Worm (Caenorhabditis elegans) whole organism, early embryonic: Measurements from ENCODE around the gene str-264.

Experiments used
- B0310.2 ChIP-seq: sonication (generic microtip); optimal IDR thresholded peaks from 2 replicates; lab custom pipeline; 2016; ENCODE audit warnings: mild to moderate bottlenecking, missing genetic modification characterization, missing compliant biosample characterization
- F13C5.2 ChIP-seq: sonication (generic microtip); optimal IDR thresholded peaks from 2 replicates; lab custom pipeline; 2017; ENCODE audit warnings: mild to moderate bottlenecking, missing genetic modification characterization, inconsistent platforms, missing compliant biosample characterization
- aly-1 ChIP-seq: sonication (generic microtip); optimal IDR thresholded peaks from 2 replicates; lab custom pipeline; 2016; ENCODE audit warnings: missing genetic modification characterization, missing compliant biosample characterization
- ama-1 ChIP-seq: fragments of 150-350 bp; optimal IDR thresholded peaks from 2 replicates; lab custom pipeline; 2014
- ceh-13 ChIP-seq: fragments of 200-800 bp; sonication (Bioruptor generic); optimal IDR thresholded peaks from 2 replicates; lab custom pipeline; 2018; ENCODE audit warnings: mild to moderate bottlenecking, missing genetic modification characterization, missing compliant biosample characterization
- ceh-36 ChIP-seq: sonication (generic microtip); optimal IDR thresholded peaks from 2 replicates; lab custom pipeline; 2016; ENCODE audit warnings: missing genetic modification characterization, inconsistent platforms, missing compliant biosample characterization
- ets-7 ChIP-seq: sonication (generic microtip); optimal IDR thresholded peaks from 2 replicates; lab custom pipeline; 2016; ENCODE audit warnings: missing genotype, missing genetic modification characterization, missing compliant biosample characterization
- flt-1 ChIP-seq: fragments of 200-800 bp; sonication (Bioruptor generic); IDR thresholded peaks from 2 replicates; pipeline ENCODE4 v1.3.6; 2022; ENCODE audit warnings: missing genetic modification characterization, missing compliant biosample characterization
- hmbx-1 ChIP-seq: sonication (generic microtip); optimal IDR thresholded peaks from 2 replicates; lab custom pipeline; 2016; ENCODE audit warnings: mild to moderate bottlenecking, missing genetic modification characterization, missing compliant biosample characterization
- hmg-4 ChIP-seq: fragments of 200-800 bp; sonication (Bioruptor generic); optimal IDR thresholded peaks from 2 replicates; lab custom pipeline; 2018; ENCODE audit warnings: mild to moderate bottlenecking, missing genetic modification characterization, missing compliant biosample characterization
- hnd-1 ChIP-seq: sonication (generic microtip); optimal IDR thresholded peaks from 2 replicates; lab custom pipeline; 2016; ENCODE audit warnings: missing genetic modification characterization, missing compliant biosample characterization
- pes-1 ChIP-seq: fragments of 200-800 bp; sonication (Bioruptor generic); IDR thresholded peaks from 2 replicates; pipeline ENCODE4 v1.3.6; 2022; ENCODE audit warnings: missing genetic modification reagents, missing genetic modification characterization, missing compliant biosample characterization
- scrt-1 ChIP-seq: fragments of 200-800 bp; sonication (Bioruptor generic); IDR thresholded peaks from 2 replicates; pipeline ENCODE4 v1.3.6; 2022; ENCODE audit warnings: missing genetic modification characterization, missing compliant biosample characterization
- sea-1 ChIP-seq: fragments of 200-800 bp; sonication (Bioruptor generic); conservative IDR thresholded peaks from 2 replicates; pipeline ENCODE4 v1.3.6; 2022; ENCODE audit warnings: missing genetic modification characterization, missing compliant biosample characterization
- tbx-11 ChIP-seq: fragments of 200-800 bp; sonication (Bioruptor generic); IDR thresholded peaks from 2 replicates; pipeline ENCODE4 v1.3.6; 2022; ENCODE audit warnings: missing genetic modification characterization, missing compliant biosample characterization
- tbx-37 ChIP-seq: fragments of 200-800 bp; sonication (Bioruptor generic); conservative IDR thresholded peaks from 2 replicates; pipeline ENCODE4 v1.3.6; 2022; ENCODE audit warnings: missing genetic modification reagents, missing genetic modification characterization, missing compliant biosample characterization
- tra-4 ChIP-seq: sonication (generic microtip); optimal IDR thresholded peaks from 2 replicates; lab custom pipeline; 2017; ENCODE audit warnings: missing genetic modification characterization, missing compliant biosample characterization

The str-264 gene

DNA sequence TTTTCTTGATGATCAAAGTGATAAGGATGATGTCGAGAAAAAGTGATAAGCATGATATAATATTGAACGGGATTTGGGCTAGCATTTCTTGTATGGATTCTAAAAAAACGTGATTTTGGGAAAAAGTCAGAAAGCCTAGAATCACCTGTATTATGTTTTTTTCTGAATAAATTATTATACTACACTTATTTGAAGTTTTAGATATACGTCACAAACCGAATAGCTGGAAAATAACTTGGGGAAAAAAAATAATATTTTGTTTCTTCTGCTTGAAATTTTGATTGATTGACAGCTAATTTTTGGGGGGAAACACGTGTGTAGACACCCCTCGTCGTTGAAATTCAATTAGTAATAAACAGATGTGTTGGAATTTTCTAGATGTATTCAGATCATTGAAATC is at the start of gene str-264:
str-264 (minus strand) TSS at position 101 of the 400 bp plus-strand sequence.
- no peak for TF ChIP-seq flt-1 (GFP tag; lab: Robert Waterston, UW)
- no peak for TF ChIP-seq tra-4
- TF ChIP-seq F13C5.2 (tag; lab: Kevin White, UChicago), result no peak
- TF ChIP-seq scrt-1 (GFP tag; lab: Robert Waterston, UW), result no peak

DNA sequence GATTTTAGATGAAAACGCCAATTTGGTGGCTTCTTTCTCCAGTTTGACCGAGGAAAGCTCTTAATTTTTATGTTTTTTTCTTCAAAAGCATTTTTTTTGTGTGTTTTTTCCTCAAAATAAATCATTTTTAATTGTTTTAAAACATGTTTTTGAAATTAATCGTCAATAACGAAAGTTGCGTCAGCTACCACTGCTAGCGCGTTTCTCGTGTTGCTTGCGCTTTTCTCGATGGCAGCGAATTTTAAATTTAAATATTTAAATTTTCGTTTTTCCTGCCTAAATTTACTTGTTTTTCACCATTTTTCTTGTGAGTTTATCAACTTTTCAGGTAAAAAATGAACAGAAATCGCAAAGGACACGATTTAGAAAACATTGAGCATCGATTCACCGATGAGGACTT is 45.5 kb upstream of the str-264 start, which contains the start of gene prde-1:
prde-1 (plus strand) TSS at position 322 of the 400 bp plus-strand sequence.
- TF ChIP-seq sea-1 (no peak), F13C5.2 (tag; lab: Kevin White, UChicago) (no peak), hmg-4 (GFP tag; lab: Kevin White, UChicago) (no peak), tbx-37 (GFP tag; lab: Robert Waterston, UW) (no peak), tbx-11 (no peak), hmbx-1 (tag; lab: Kevin White, UChicago) (no peak), ceh-13 (GFP tag; lab: Kevin White, UChicago) (no peak), B0310.2 (tag; lab: Kevin White, UChicago) (no peak), hnd-1 (no peak), ceh-36 (no peak)

DNA sequence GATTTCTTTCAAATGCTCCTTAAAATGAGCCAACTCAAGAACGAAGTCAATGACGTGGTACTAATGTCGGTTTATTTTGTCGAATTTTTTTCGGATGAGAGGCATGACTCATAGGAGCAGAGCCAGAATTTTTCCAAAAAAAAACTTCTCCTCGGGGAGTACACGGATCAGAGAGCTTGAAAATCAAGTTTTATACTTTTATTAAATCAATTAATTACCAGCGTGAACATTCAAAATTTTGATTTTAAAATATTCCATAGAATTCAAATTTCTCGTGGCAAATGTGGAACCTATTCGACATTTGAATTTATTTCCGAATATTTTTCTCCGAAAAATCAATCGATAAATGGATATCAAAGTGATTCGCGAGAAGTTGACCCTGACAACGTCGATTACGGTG is 43.9 kb upstream of the str-264 start, which contains the start of gene F21A3.4:
F21A3.4 (plus strand) TSS at position 301 of the 400 bp plus-strand sequence.
- TF ChIP-seq ceh-13 (GFP tag; lab: Kevin White, UChicago), result no peak
- TF ChIP-seq ets-7 (tag; lab: Kevin White, UChicago), result no peak
- no peak for TF ChIP-seq aly-1
- no peak for TF ChIP-seq tra-4
- TF ChIP-seq tbx-37 (GFP tag; lab: Robert Waterston, UW), result no peak
- no peak for TF ChIP-seq ceh-36
- TF ChIP-seq tbx-11, result no peak
- no peak for TF ChIP-seq pes-1 (GFP tag; lab: Robert Waterston, UW)

ce11 chrV:15533864-15534263 is 41.4 kb upstream of the str-264 start, which contains the start of gene F21A3.2:
TSS of gene F21A3.2 (minus strand) at chrV:15533964.
- TF ChIP-seq ama-1 (no peak), B0310.2 (tag; lab: Kevin White, UChicago) (no peak), pes-1 (GFP tag; lab: Robert Waterston, UW) (no peak), ets-7 (tag; lab: Kevin White, UChicago) (no peak), flt-1 (GFP tag; lab: Robert Waterston, UW) (no peak), F13C5.2 (tag; lab: Kevin White, UChicago) (no peak), tbx-37 (GFP tag; lab: Robert Waterston, UW) (no peak), sea-1 (no peak), ceh-13 (GFP tag; lab: Kevin White, UChicago) (no peak), ceh-36 (no peak), hmbx-1 (tag; lab: Kevin White, UChicago) (no peak), aly-1 (no peak), scrt-1 (GFP tag; lab: Robert Waterston, UW) (no peak), hmg-4 (GFP tag; lab: Kevin White, UChicago) (no peak), tra-4 (no peak)

DNA sequence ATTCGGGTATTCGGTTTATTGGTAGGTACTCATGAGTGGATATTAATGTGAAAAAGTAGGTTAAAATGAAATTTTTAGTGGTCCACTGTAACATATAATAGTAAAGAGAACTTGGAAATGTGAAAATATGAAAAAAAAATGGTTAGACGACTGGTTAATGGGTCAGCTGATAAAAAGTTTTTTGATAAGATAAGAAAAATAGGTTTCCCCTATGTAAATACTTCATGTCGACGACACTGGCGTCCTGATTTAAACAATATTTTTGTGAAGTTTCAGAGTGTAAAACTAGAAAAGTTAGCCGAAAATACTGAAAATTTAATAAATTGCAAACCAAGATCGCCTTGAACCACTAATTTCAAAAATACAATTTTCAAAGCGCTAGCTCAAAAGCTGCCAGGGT is 40.7 kb upstream of the str-264 start, which contains the start of gene F21A3.11:
F21A3.11 (minus strand) TSS at position 117 of the 400 bp plus-strand sequence.
- no peak for TF ChIP-seq ceh-36
- TF ChIP-seq hmg-4 (GFP tag; lab: Kevin White, UChicago), result no peak
- TF ChIP-seq F13C5.2 (tag; lab: Kevin White, UChicago), result no peak
- no peak for TF ChIP-seq tbx-11
- TF ChIP-seq pes-1 (GFP tag; lab: Robert Waterston, UW), result no peak
- TF ChIP-seq ama-1, result no peak
- no peak for TF ChIP-seq aly-1
- no peak for TF ChIP-seq ceh-13 (GFP tag; lab: Kevin White, UChicago)
- TF ChIP-seq sea-1, result no peak
- no peak for TF ChIP-seq tra-4
- no peak for TF ChIP-seq flt-1 (GFP tag; lab: Robert Waterston, UW)
- no peak for TF ChIP-seq scrt-1 (GFP tag; lab: Robert Waterston, UW)
- no peak for TF ChIP-seq hmbx-1 (tag; lab: Kevin White, UChicago)
- no peak for TF ChIP-seq B0310.2 (tag; lab: Kevin White, UChicago)
- no peak for TF ChIP-seq ets-7 (tag; lab: Kevin White, UChicago)
- no peak for TF ChIP-seq hnd-1
- TF ChIP-seq tbx-37 (GFP tag; lab: Robert Waterston, UW), result no peak

- TF ChIP-seq ceh-13 (GFP tag; lab: Kevin White, UChicago), result no peak
- TF ChIP-seq tra-4, result no peak
- no peak for TF ChIP-seq scrt-1 (GFP tag; lab: Robert Waterston, UW)
- no peak for TF ChIP-seq ets-7 (tag; lab: Kevin White, UChicago)
- no peak for TF ChIP-seq sea-1
- no peak for TF ChIP-seq ceh-36
- no peak for TF ChIP-seq pes-1 (GFP tag; lab: Robert Waterston, UW)
Observed at ce11 chrV:15529069-15529468, 36.7 kb upstream of the str-264 start, which contains the start of gene srh-276. TSS of gene srh-276 (plus strand) at chrV:15529369.

DNA sequence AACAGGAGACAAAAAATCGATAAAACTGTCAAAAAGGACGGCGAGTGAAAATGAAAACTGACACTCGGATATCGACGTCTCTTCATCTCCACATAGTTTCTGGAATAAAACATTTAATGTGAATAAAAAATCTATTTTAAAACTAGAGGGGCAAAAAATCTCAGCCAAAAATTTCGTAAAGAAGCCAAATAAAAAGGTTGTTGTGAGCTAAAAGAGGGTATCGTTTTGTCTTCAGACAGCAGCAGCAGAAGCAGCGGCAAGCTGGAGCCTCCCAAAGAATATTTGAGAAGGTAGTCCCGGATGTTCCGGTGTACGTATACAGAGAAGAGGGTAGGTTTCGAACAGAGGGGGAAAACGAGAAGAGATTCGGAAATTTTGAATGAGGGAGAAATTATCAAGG is 29.5 kb upstream of the str-264 start, which contains the start of gene lgc-31:
lgc-31 (minus strand) TSS at position 101 of the 400 bp plus-strand sequence.
- TF ChIP-seq ceh-13 (GFP tag; lab: Kevin White, UChicago) (no peak), hmg-4 (GFP tag; lab: Kevin White, UChicago) (no peak), hnd-1 (no peak), ceh-36 (no peak), pes-1 (GFP tag; lab: Robert Waterston, UW) (no peak), hmbx-1 (tag; lab: Kevin White, UChicago) (no peak), tra-4 (no peak), F13C5.2 (tag; lab: Kevin White, UChicago) (no peak), scrt-1 (GFP tag; lab: Robert Waterston, UW) (no peak), B0310.2 (tag; lab: Kevin White, UChicago) (no peak), tbx-37 (GFP tag; lab: Robert Waterston, UW) (no peak), ets-7 (tag; lab: Kevin White, UChicago) (no peak)

DNA sequence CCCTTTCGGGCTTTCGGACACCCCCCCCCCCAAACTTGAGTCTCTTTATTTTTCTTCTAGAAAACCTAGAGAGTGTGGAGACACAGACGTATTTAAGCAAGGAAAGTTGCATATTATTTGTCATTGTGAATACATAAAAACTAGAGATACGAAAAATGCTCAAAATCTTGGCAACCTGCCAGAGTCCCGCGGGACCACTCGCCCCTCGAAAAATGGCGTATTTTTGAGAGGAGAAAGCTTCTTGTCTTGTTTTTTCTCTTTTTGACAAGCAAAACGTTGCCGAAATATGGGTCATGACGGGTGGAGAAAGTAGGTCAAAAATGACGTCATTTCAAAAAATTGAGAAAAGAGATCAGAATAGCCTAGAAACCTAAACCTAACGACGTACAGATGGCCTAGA is 28.0 kb upstream of the str-264 start:
- TF ChIP-seq ceh-36 (no peak), ama-1 (no peak), pes-1 (GFP tag; lab: Robert Waterston, UW) (no peak), B0310.2 (tag; lab: Kevin White, UChicago) (no peak), scrt-1 (GFP tag; lab: Robert Waterston, UW) (no peak), hmbx-1 (tag; lab: Kevin White, UChicago) (no peak), aly-1 (no peak), tbx-37 (GFP tag; lab: Robert Waterston, UW) (no peak), ets-7 (tag; lab: Kevin White, UChicago) (no peak), tbx-11 (no peak), ceh-13 (GFP tag; lab: Kevin White, UChicago) (no peak), hmg-4 (GFP tag; lab: Kevin White, UChicago) (no peak), sea-1 (no peak), tra-4 (no peak)
